Fruit fly (Drosophila melanogaster): ENCODE measurements around the gene CG13010.

The CG13010 gene

DNA sequence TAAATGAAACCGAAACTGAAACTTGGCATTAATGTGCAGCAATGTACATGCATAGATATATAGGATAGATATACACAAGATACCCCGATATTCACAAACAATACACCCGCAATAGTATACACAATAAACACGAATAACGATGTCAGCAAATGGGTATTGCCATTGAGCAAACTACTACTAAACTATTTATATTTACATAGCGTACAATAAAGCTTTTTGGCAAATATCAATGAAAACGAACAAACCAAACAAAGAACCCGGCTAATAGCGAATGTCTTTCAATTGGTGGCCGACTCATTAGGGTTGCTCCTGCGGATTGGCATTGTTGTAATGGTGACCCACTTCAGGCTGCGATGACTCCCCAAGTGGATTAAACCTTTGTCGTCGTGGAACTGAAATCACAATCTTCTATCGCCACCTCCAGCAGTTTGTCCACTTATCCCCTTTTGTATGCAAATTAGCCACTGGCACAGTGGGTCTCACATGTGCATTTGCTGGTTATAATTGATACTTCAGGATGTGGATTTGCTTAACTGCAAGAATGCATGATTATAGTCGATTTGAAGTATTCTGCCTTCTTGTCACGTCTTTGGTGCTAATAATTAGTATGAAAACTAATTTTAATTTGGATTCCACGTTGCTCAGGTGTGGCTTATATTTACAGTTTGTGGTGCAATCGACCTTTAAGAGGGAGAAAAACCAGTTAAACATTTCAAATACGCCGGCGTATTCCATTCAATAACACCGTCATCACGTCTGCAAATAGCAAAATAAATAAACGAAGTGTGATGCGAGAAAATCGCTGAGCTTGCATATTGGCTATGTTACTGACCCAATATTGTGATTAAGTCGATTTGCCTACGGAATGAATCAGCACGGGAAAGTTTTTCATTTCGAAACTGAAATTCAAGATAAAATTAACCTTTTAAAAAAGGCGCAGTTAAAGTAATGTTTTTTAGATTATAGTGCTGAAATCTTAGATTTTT is 28.4 kb downstream of the CG13010 start (continued):
- no peak for TF ChIP-seq gcm (GFP tag; optimal IDR thresholded peaks at IDR 0.05)
- no peak for TF ChIP-seq Dref (GFP tag; IDR thresholded peaks at IDR 0.05)
- TF ChIP-seq jing (GFP tag; optimal IDR thresholded peaks at IDR 0.05), result no peak
- TF ChIP-seq Aef1 (GFP tag; IDR thresholded peaks at IDR 0.05), result no peak
- no peak for TF ChIP-seq CG17568 (GFP tag; optimal IDR thresholded peaks at IDR 0.05)
- no peak for TF ChIP-seq cato (GFP tag; optimal IDR thresholded peaks at IDR 0.05; ENCODE audit: borderline replicate concordance)
- no peak for TF ChIP-seq Bgb (GFP tag; IDR thresholded peaks at IDR 0.05; ENCODE audit: partially characterized antibody)
- no peak for TF ChIP-seq z (GFP tag; IDR thresholded peaks at IDR 0.05)
- TF ChIP-seq sens (GFP tag), result peak; percentile 97
- no peak for TF ChIP-seq lbe (GFP tag; optimal IDR thresholded peaks at IDR 0.05)
- peak; percentile 41; the same call in 1 of the 2 replicates for TF ChIP-seq Ada2b (GFP tag; IDR thresholded peaks at IDR 0.05)
- TF ChIP-seq CG2678 (tag; optimal IDR thresholded peaks at IDR 0.05), result peak; percentile 15
- no peak for TF ChIP-seq yki (optimal IDR thresholded peaks at IDR 0.05)
- peak; percentile 32 for TF ChIP-seq Hmx (GFP tag; optimal IDR thresholded peaks at IDR 0.05)
- TF ChIP-seq BEAF-32 (GFP tag; optimal IDR thresholded peaks at IDR 0.05), result no peak
- no peak for TF ChIP-seq CG1602 (GFP tag; optimal IDR thresholded peaks at IDR 0.05)
- no peak for TF ChIP-seq CG3281 (GFP tag; optimal IDR thresholded peaks at IDR 0.05)
- no peak for TF ChIP-seq tna (GFP tag; IDR thresholded peaks at IDR 0.05; ENCODE audit: partially characterized antibody)
- no peak for TF ChIP-seq seq (GFP tag; IDR thresholded peaks at IDR 0.05)
- TF ChIP-seq CG12299 (tag; optimal IDR thresholded peaks at IDR 0.05), result no peak
- no peak for TF ChIP-seq CG2875 (GFP tag; optimal IDR thresholded peaks at IDR 0.05)
- TF ChIP-seq pan (optimal IDR thresholded peaks at IDR 0.05), result no peak
- TF ChIP-seq pan (GFP tag; optimal IDR thresholded peaks at IDR 0.05 in 1 of 2, IDR thresholded peaks at IDR 0.05 in 1 of 2), result peak in 1 of 2 experiments; percentile 83
- no peak for TF ChIP-seq CG4617 (GFP tag; optimal IDR thresholded peaks at IDR 0.05; ENCODE audit: borderline replicate concordance)
- TF ChIP-seq Dfd (GFP tag; optimal IDR thresholded peaks at IDR 0.05), result no peak
- TF ChIP-seq ERR (GFP tag; optimal IDR thresholded peaks at IDR 0.05), result peak; percentile 70
- TF ChIP-seq CG13624 (GFP tag; optimal IDR thresholded peaks at IDR 0.05), result peak; percentile 49
- TF ChIP-seq Hr78 (GFP tag; optimal IDR thresholded peaks at IDR 0.05), result peak in 1 of 2 experiments; percentile 30
- no peak for TF ChIP-seq CG3163 (GFP tag; optimal IDR thresholded peaks at IDR 0.05)
- TF ChIP-seq CG9609 (GFP tag; optimal IDR thresholded peaks at IDR 0.05), result no peak
- no peak for TF ChIP-seq Dek (tag; optimal IDR thresholded peaks at IDR 0.05)
- TF ChIP-seq hth (optimal IDR thresholded peaks at IDR 0.05), result no peak
- no peak for TF ChIP-seq CG16813 (GFP tag; IDR thresholded peaks at IDR 0.05; ENCODE audit: partially characterized antibody)
- no peak for TF ChIP-seq sna (GFP tag; IDR thresholded peaks at IDR 0.05; ENCODE audit: partially characterized antibody)
- no peak for TF ChIP-seq Rfx (GFP tag; IDR thresholded peaks at IDR 0.05)
- TF ChIP-seq sisA (GFP tag; IDR thresholded peaks at IDR 0.05), result no peak
- no peak for TF ChIP-seq Myb (GFP tag; optimal IDR thresholded peaks at IDR 0.05)
- no peak for TF ChIP-seq Usf (GFP tag; optimal IDR thresholded peaks at IDR 0.05)
- no peak for TF ChIP-seq kni (GFP tag; optimal IDR thresholded peaks at IDR 0.05)
- 0 out of 3 replicates have a peak, but pooled peaks have one; percentile 42 for TF ChIP-seq CG11456 (GFP tag; IDR thresholded peaks at IDR 0.05)
- TF ChIP-seq lov (optimal IDR thresholded peaks at IDR 0.05), result no peak
- 0 out of 3 replicates have a peak, but pooled peaks have one; percentile 43 for TF ChIP-seq lov (GFP tag; IDR thresholded peaks at IDR 0.05)
- no peak for TF ChIP-seq CG5953 (GFP tag; IDR thresholded peaks at IDR 0.05)
- peak; percentile 63 for TF ChIP-seq Drgx (GFP tag; IDR thresholded peaks at IDR 0.05)
- TF ChIP-seq CG10267 (tag; optimal IDR thresholded peaks at IDR 0.05), result no peak
- no peak for TF ChIP-seq h (optimal IDR thresholded peaks at IDR 0.05)
- peak; percentile 60; the same call in 2 of the 3 replicates for TF ChIP-seq tgo (GFP tag; IDR thresholded peaks at IDR 0.05)
- no peak for TF ChIP-seq CG9876 (GFP tag; optimal IDR thresholded peaks at IDR 0.05)
- TF ChIP-seq CG4360 (GFP tag; IDR thresholded peaks at IDR 0.05), result no peak
- no peak for TF ChIP-seq NfI (GFP tag; optimal IDR thresholded peaks at IDR 0.05)

All from whole organism, embryonic.